Fruit fly (Drosophila melanogaster) whole organism, embryonic: ENCODE results near the gene bor.
A peak's percentile ranks its signal among the peaks of the same experiment; 100 is the strongest.

Source experiments
- C15 ChIP-seq: fragments of 200-800 bp; sonication (Bioruptor generic); IDR thresholded peaks from 3 replicates; pipeline ENCODE4 v1.3.6; 2022; ENCODE audit warnings: missing biosample characterization, missing genetic modification characterization
- CG10209 ChIP-seq: fragments of 200-800 bp; sonication (Bioruptor generic); optimal IDR thresholded peaks from 3 replicates; lab custom pipeline; 2017; ENCODE audit warnings: missing biosample characterization, mild to moderate bottlenecking, missing genetic modification characterization, missing genetic modification reagents
- CG11247 ChIP-seq: fragments of 200-800 bp; sonication (Bioruptor generic); IDR thresholded peaks from 2 replicates; pipeline ENCODE4 v1.3.6; 2022; ENCODE audit warnings: missing biosample characterization, missing genetic modification characterization
- CG11560 ChIP-seq: fragments of 200-800 bp; sonication (Bioruptor generic); IDR thresholded peaks from 3 replicates; pipeline ENCODE4 v1.3.6; 2022; ENCODE audit warnings: missing biosample characterization, missing genetic modification characterization
- CG14014 ChIP-seq: fragments of 200-800 bp; sonication (Bioruptor generic); IDR thresholded peaks from 2 replicates; pipeline ENCODE4 v1.3.6; 2022; ENCODE audit warnings: missing biosample characterization, missing genetic modification characterization
- CG1529 ChIP-seq: fragments of 200-800 bp; sonication (Bioruptor generic); optimal IDR thresholded peaks from 3 replicates; lab custom pipeline; 2018; ENCODE audit warnings: missing biosample characterization, missing genetic modification characterization
- CG16779 ChIP-seq: fragments of 200-800 bp; sonication (Bioruptor generic); IDR thresholded peaks from 2 replicates; pipeline ENCODE4 v1.3.6; 2022; ENCODE audit warnings: missing biosample characterization, missing genetic modification characterization
- CG17186 ChIP-seq: fragments of 200-800 bp; sonication (Bioruptor generic); optimal IDR thresholded peaks from 3 replicates; lab custom pipeline; 2017; ENCODE audit warnings: missing biosample characterization, missing genetic modification reagents, missing genetic modification characterization
- CG17361 ChIP-seq: fragments of 200-800 bp; sonication (Bioruptor generic); IDR thresholded peaks from 3 replicates; pipeline ENCODE4 v1.3.6; 2022; ENCODE audit warnings: missing biosample characterization, missing genetic modification characterization
- CG18476 ChIP-seq: fragments of 200-800 bp; sonication (Bioruptor generic); optimal IDR thresholded peaks from 2 replicates; lab custom pipeline; 2016; ENCODE audit warnings: missing biosample characterization, mild to moderate bottlenecking, missing genetic modification characterization
- CG18619 ChIP-seq: fragments of 200-800 bp; sonication (Bioruptor generic); optimal IDR thresholded peaks from 3 replicates; lab custom pipeline; 2017; ENCODE audit warnings: missing biosample characterization, mild to moderate bottlenecking, missing genetic modification characterization
- CG2875 ChIP-seq: fragments of 200-800 bp; sonication (Bioruptor generic); optimal IDR thresholded peaks from 2 replicates; lab custom pipeline; 2017; ENCODE audit warnings: missing biosample characterization, mild to moderate bottlenecking, missing genetic modification characterization, missing genetic modification reagents
- CG32532 ChIP-seq: fragments of 200-800 bp; sonication (Bioruptor generic); IDR thresholded peaks from 2 replicates; pipeline ENCODE4 v1.3.6; 2022; ENCODE audit warnings: missing biosample characterization, missing genetic modification characterization
- CG32772 ChIP-seq: fragments of 200-800 bp; sonication (Bioruptor generic); IDR thresholded peaks from 2 replicates; pipeline ENCODE4 v1.3.6; 2022; ENCODE audit warnings: missing biosample characterization, missing genetic modification characterization
- CG34224 ChIP-seq: fragments of 200-800 bp; sonication (Bioruptor generic); IDR thresholded peaks from 3 replicates; pipeline ENCODE4 v1.3.6; 2022; ENCODE audit warnings: missing biosample characterization, missing genetic modification characterization; ENCODE audit not compliant: partially characterized antibody
- CG6272 ChIP-seq: fragments of 200-800 bp; sonication (Bioruptor generic); IDR thresholded peaks from 2 replicates; pipeline ENCODE4 v1.3.6; 2022; ENCODE audit warnings: missing biosample characterization, missing genetic modification characterization
- CG7786 ChIP-seq: fragments of 200-800 bp; sonication (Bioruptor generic); optimal IDR thresholded peaks from 2 replicates; lab custom pipeline; 2016; ENCODE audit warnings: missing biosample characterization, missing genetic modification characterization
- CG7839 ChIP-seq: fragments of 200-800 bp; sonication (Bioruptor generic); optimal IDR thresholded peaks from 3 replicates; lab custom pipeline; 2018; ENCODE audit warnings: missing biosample characterization, mild to moderate bottlenecking, missing genetic modification characterization, moderate library complexity
- CG9876 ChIP-seq: fragments of 200-800 bp; sonication (Bioruptor generic); optimal IDR thresholded peaks from 2 replicates; lab custom pipeline; 2016; ENCODE audit warnings: missing biosample characterization, missing genetic modification characterization
- CrebB ChIP-seq: fragments of 200-800 bp; sonication (Bioruptor generic); optimal IDR thresholded peaks from 3 replicates; lab custom pipeline; 2018; ENCODE audit warnings: missing biosample characterization, mild to moderate bottlenecking, missing genetic modification characterization
- D19A ChIP-seq: fragments of 200-800 bp; optimal IDR thresholded peaks from 3 replicates; lab custom pipeline; 2019; ENCODE audit warnings: missing biosample characterization, mild to moderate bottlenecking, missing genetic modification characterization, moderate library complexity
- Deaf1 ChIP-seq: fragments of 200-800 bp; optimal IDR thresholded peaks from 3 replicates; lab custom pipeline; 2019; ENCODE audit warnings: missing biosample characterization, mild to moderate bottlenecking, missing genetic modification characterization, moderate library complexity
- ERR ChIP-seq: fragments of 200-800 bp; sonication (Bioruptor generic); optimal IDR thresholded peaks from 2 replicates; lab custom pipeline; 2016; ENCODE audit warnings: missing biosample characterization, missing genetic modification characterization
- Ets65A ChIP-seq: fragments of 200-800 bp; sonication (Bioruptor generic); peaks from one replicate; lab custom pipeline; 2016; ENCODE audit warnings: missing biosample characterization, missing genetic modification characterization
- Fer2 ChIP-seq: fragments of 200-800 bp; sonication (Bioruptor generic); optimal IDR thresholded peaks from 2 replicates; lab custom pipeline; 2018; ENCODE audit warnings: missing biosample characterization, mild to moderate bottlenecking, missing genetic modification characterization, moderate library complexity
- HLH4C ChIP-seq: fragments of 200-800 bp; sonication (Bioruptor generic); IDR thresholded peaks from 3 replicates; pipeline ENCODE4 v1.3.6; 2022; ENCODE audit warnings: missing biosample characterization, missing genetic modification characterization; ENCODE audit not compliant: partially characterized antibody
- Hsf ChIP-seq: fragments of 200-800 bp; sonication (Bioruptor generic); optimal IDR thresholded peaks from 3 replicates; lab custom pipeline; 2016; ENCODE audit warnings: missing biosample characterization, missing genetic modification characterization
- Jarid2 ChIP-seq: fragments of 200-800 bp; sonication (Bioruptor generic); optimal IDR thresholded peaks from 3 replicates; lab custom pipeline; 2017; ENCODE audit warnings: mild to moderate bottlenecking, missing biosample characterization, missing genetic modification reagents, missing genetic modification characterization
- Nf-YC ChIP-seq: fragments of 200-800 bp; optimal IDR thresholded peaks from 3 replicates; lab custom pipeline; 2019; ENCODE audit warnings: missing biosample characterization, mild to moderate bottlenecking, missing genetic modification characterization, moderate library complexity
- Pdp1 ChIP-seq, 2 experiments: fragments of 200-800 bp; sonication (Bioruptor generic); optimal IDR thresholded peaks; 3 replicates each; lab custom pipeline; 2016; ENCODE audit warnings: missing biosample characterization in 2 of 2, missing genetic modification characterization in 2 of 2, mild to moderate bottlenecking in 1 of 2, moderate library complexity in 1 of 2
- Xbp1 ChIP-seq: fragments of 200-800 bp; sonication (Bioruptor generic); optimal IDR thresholded peaks from 3 replicates; lab custom pipeline; 2016; ENCODE audit warnings: missing biosample characterization, mild to moderate bottlenecking, missing genetic modification characterization
- abd-A ChIP-seq: fragments of 200-800 bp; sonication (Bioruptor generic); optimal IDR thresholded peaks from 3 replicates; lab custom pipeline; 2019; ENCODE audit warnings: missing biosample characterization, mild to moderate bottlenecking, missing genetic modification characterization, moderate library complexity
- ara ChIP-seq: fragments of 200-800 bp; sonication (Bioruptor generic); IDR thresholded peaks from 2 replicates; pipeline ENCODE4 v1.3.6; 2022; ENCODE audit warnings: missing biosample characterization, missing genetic modification characterization
- bcd ChIP-seq: fragments of 200-800 bp; sonication (Bioruptor generic); optimal IDR thresholded peaks from 2 replicates; lab custom pipeline; 2017; ENCODE audit warnings: missing biosample characterization, mild to moderate bottlenecking, missing genetic modification characterization
- chinmo ChIP-seq: fragments of 200-800 bp; sonication (Bioruptor generic); IDR thresholded peaks from 4 replicates; pipeline ENCODE4 v1.3.6; 2022; ENCODE audit warnings: missing biosample characterization, missing genetic modification characterization; ENCODE audit not compliant: partially characterized antibody
- corto ChIP-seq: fragments of 200-800 bp; sonication (Bioruptor generic); optimal IDR thresholded peaks from 2 replicates; lab custom pipeline; 2016; ENCODE audit warnings: missing biosample characterization, mild to moderate bottlenecking, missing genetic modification characterization, moderate library complexity
- dati ChIP-seq: fragments of 200-800 bp; sonication (Bioruptor generic); IDR thresholded peaks from 2 replicates; pipeline ENCODE4 v1.3.6; 2022; ENCODE audit warnings: missing biosample characterization, missing genetic modification characterization
- ham ChIP-seq: fragments of 200-800 bp; sonication (Bioruptor generic); IDR thresholded peaks from 2 replicates; pipeline ENCODE4 v1.3.6; 2022; ENCODE audit warnings: missing biosample characterization, missing genetic modification characterization
- hth ChIP-seq: fragments of >200 bp; optimal IDR thresholded peaks from 2 replicates; lab custom pipeline; 2017; ENCODE audit warnings: inconsistent platforms
- kah ChIP-seq: fragments of 200-800 bp; sonication (Bioruptor generic); optimal IDR thresholded peaks from 2 replicates; lab custom pipeline; 2018; ENCODE audit warnings: missing biosample characterization, mild to moderate bottlenecking, missing genetic modification characterization
- lbe ChIP-seq: fragments of 200-800 bp; sonication (Bioruptor generic); optimal IDR thresholded peaks from 2 replicates; lab custom pipeline; 2016; ENCODE audit warnings: missing biosample characterization, mild to moderate bottlenecking, missing genetic modification characterization
- lilli ChIP-seq: fragments of 200-800 bp; sonication (Bioruptor generic); optimal IDR thresholded peaks from 3 replicates; lab custom pipeline; 2016; ENCODE audit warnings: missing biosample characterization, missing genetic modification characterization
- nerfin-2 ChIP-seq: fragments of 200-800 bp; sonication (Bioruptor generic); IDR thresholded peaks from 2 replicates; pipeline ENCODE4 v1.3.6; 2022; ENCODE audit warnings: missing biosample characterization, missing genetic modification characterization; ENCODE audit not compliant: partially characterized antibody
- onecut ChIP-seq: fragments of 200-800 bp; sonication (Bioruptor generic); IDR thresholded peaks from 2 replicates; pipeline ENCODE4 v1.3.6; 2022; ENCODE audit warnings: missing biosample characterization, missing genetic modification characterization
- ranshi ChIP-seq: fragments of 200-800 bp; sonication (Bioruptor generic); IDR thresholded peaks from 2 replicates; pipeline ENCODE4 v1.3.6; 2022; ENCODE audit warnings: missing biosample characterization, missing genetic modification characterization
- sob ChIP-seq: fragments of 200-800 bp; sonication (Bioruptor generic); IDR thresholded peaks from 2 replicates; pipeline ENCODE4 v1.3.6; 2022; ENCODE audit warnings: missing biosample characterization, missing genetic modification characterization
- tgo ChIP-seq: fragments of 200-800 bp; sonication (Bioruptor generic); IDR thresholded peaks from 3 replicates; pipeline ENCODE4 v1.3.6; 2022; ENCODE audit warnings: missing biosample characterization, missing genetic modification characterization
- tio ChIP-seq: fragments of 200-800 bp; sonication (Bioruptor generic); optimal IDR thresholded peaks from 2 replicates; lab custom pipeline; 2017; ENCODE audit warnings: missing biosample characterization, missing genetic modification characterization, inconsistent platforms
- zen ChIP-seq: fragments of 200-800 bp; sonication (Bioruptor generic); optimal IDR thresholded peaks from 3 replicates; lab custom pipeline; 2018; ENCODE audit warnings: missing biosample characterization, mild to moderate bottlenecking, missing genetic modification characterization, moderate library complexity
- zf30C ChIP-seq: fragments of 200-800 bp; sonication (Bioruptor generic); optimal IDR thresholded peaks from 3 replicates; lab custom pipeline; 2018; ENCODE audit warnings: missing biosample characterization, mild to moderate bottlenecking, missing genetic modification characterization

bor gene

dm6 chr3R:16235941-16236712 lies 27.8 kb downstream of the bor start (continued):
- TF ChIP-seq Ets65A (GFP tag; lab: Kevin White, UChicago) (peak; percentile 92), ham (GFP tag; lab: Robert Waterston, UW) (no peak), lbe (GFP tag; lab: Kevin White, UChicago) (peak; percentile 19), CG17361 (GFP tag; lab: Robert Waterston, UW) (no peak), CG18619 (GFP tag; lab: Kevin White, UChicago) (peak; percentile 97), tgo (no peak), zen (tag; lab: Kevin White, UChicago) (peak; percentile 71), Fer2 (tag; lab: Kevin White, UChicago) (peak; percentile 75), CG32532 (GFP tag; lab: Robert Waterston, UW) (no peak), tio (GFP tag; lab: Kevin White, UChicago) (peak; percentile 83), CG11247 (GFP tag; lab: Robert Waterston, UW) (no peak), dati (GFP tag; lab: Robert Waterston, UW) (no peak), CrebB (tag; lab: Kevin White, UChicago) (no peak), HLH4C (GFP tag; lab: Robert Waterston, UW) (no peak), bcd (GFP tag; lab: Kevin White, UChicago) (peak; percentile 95), abd-A (tag; lab: Kevin White, UChicago) (no peak), CG16779 (GFP tag; lab: Robert Waterston, UW) (no peak), CG11560 (tag; lab: Robert Waterston, UW) (no peak), kah (peak; percentile 72), CG18476 (peak; percentile 79), ERR (GFP tag; lab: Kevin White, UChicago) (peak; percentile 62), corto (GFP tag; lab: Kevin White, UChicago) (no peak), C15 (no peak), CG34224 (GFP tag; lab: Robert Waterston, UW) (no peak), CG7839 (tag; lab: Kevin White, UChicago) (peak; percentile 95), hth (lab: Kevin White, UChicago) (no peak), CG14014 (GFP tag; lab: Robert Waterston, UW) (no peak), sob (GFP tag; lab: Robert Waterston, UW) (no peak), nerfin-2 (GFP tag; lab: Robert Waterston, UW) (no peak), Nf-YC (tag; lab: Kevin White, UChicago) (peak; percentile 80), chinmo (GFP tag; lab: Robert Waterston, UW) (no peak), Hsf (GFP tag; lab: Kevin White, UChicago) (peak; percentile 59), CG17186 (GFP tag; lab: Kevin White, UChicago) (no peak), onecut (GFP tag; lab: Robert Waterston, UW) (peak; percentile 65), CG6272 (GFP tag; lab: Robert Waterston, UW) (peak; percentile 76), Jarid2 (peak; percentile 64), ara (GFP tag; lab: Robert Waterston, UW) (no peak), Deaf1 (tag; lab: Kevin White, UChicago) (peak; percentile 96), CG9876 (no peak), CG7786 (GFP tag; lab: Kevin White, UChicago) (peak; percentile 84), lilli (GFP tag; lab: Kevin White, UChicago) (peak; percentile 24), Pdp1 (GFP tag; optimal IDR thresholded peaks at IDR 0.05; lab: Kevin White, UChicago) (peak; percentile 48 to 98), ranshi (GFP tag; lab: Robert Waterston, UW) (no peak), D19A (tag; lab: Kevin White, UChicago) (peak; percentile 83), CG10209 (GFP tag; lab: Kevin White, UChicago) (peak; percentile 77), CG32772 (GFP tag; lab: Robert Waterston, UW) (no peak), CG2875 (GFP tag; lab: Kevin White, UChicago) (peak; percentile 90), zf30C (GFP tag; lab: Kevin White, UChicago) (no peak), Xbp1 (peak; percentile 80), CG1529 (peak; percentile 88)
